Fruit fly (Drosophila melanogaster) whole organism, adult: Measurements from ENCODE around the gene CG2211.

ENCODE experiments used
- CG12768 ChIP-seq: fragments of 200-800 bp; sonication (Bioruptor generic); optimal IDR thresholded peaks from 2 replicates; lab custom pipeline; 2017; ENCODE audit warnings: missing biosample characterization, missing genetic modification characterization, mild to moderate bottlenecking, moderate library complexity, missing genetic modification reagents
- CG14711 ChIP-seq: fragments of 200-800 bp; sonication (Bioruptor generic); optimal IDR thresholded peaks from 2 replicates; lab custom pipeline; 2018; ENCODE audit warnings: missing biosample characterization, mild to moderate bottlenecking, missing genetic modification characterization, moderate library complexity
- CG1620 ChIP-seq: fragments of 200-800 bp; sonication (Bioruptor generic); optimal IDR thresholded peaks from 2 replicates; lab custom pipeline; 2016; ENCODE audit warnings: missing biosample characterization, missing genetic modification characterization
- CG33017 ChIP-seq: fragments of 200-800 bp; sonication (Bioruptor generic); optimal IDR thresholded peaks from 2 replicates; lab custom pipeline; 2018; ENCODE audit warnings: missing biosample characterization, mild to moderate bottlenecking, missing genetic modification characterization, moderate library complexity
- CG7045 ChIP-seq: fragments of 200-800 bp; sonication (Bioruptor generic); optimal IDR thresholded peaks from 2 replicates; lab custom pipeline; 2017; ENCODE audit warnings: missing biosample characterization, mild to moderate bottlenecking, missing genetic modification characterization
- CG7101 ChIP-seq: fragments of 200-800 bp; sonication (Bioruptor generic); optimal IDR thresholded peaks from 2 replicates; lab custom pipeline; 2018; ENCODE audit warnings: missing biosample characterization, mild to moderate bottlenecking, missing genetic modification characterization, moderate library complexity
- Clk ChIP-seq: fragments of 200-800 bp; sonication (Bioruptor generic); optimal IDR thresholded peaks from 2 replicates; lab custom pipeline; 2017; ENCODE audit warnings: missing biosample characterization, missing genetic modification characterization
- Crg-1 ChIP-seq: fragments of 200-800 bp; sonication (Bioruptor generic); optimal IDR thresholded peaks from 2 replicates; lab custom pipeline; 2016; ENCODE audit warnings: missing biosample characterization, missing genetic modification characterization
- Mnt ChIP-seq: fragments of 200-800 bp; sonication (Bioruptor generic); optimal IDR thresholded peaks from 2 replicates; lab custom pipeline; 2016; ENCODE audit warnings: missing biosample characterization, mild to moderate bottlenecking, missing genetic modification characterization
- bab1 ChIP-seq: fragments of 200-800 bp; sonication (Bioruptor generic); optimal IDR thresholded peaks from 3 replicates; lab custom pipeline; 2019; ENCODE audit warnings: missing biosample characterization, mild to moderate bottlenecking, missing genetic modification characterization, moderate library complexity
- cic ChIP-seq: fragments of 200-800 bp; sonication (Bioruptor generic); optimal IDR thresholded peaks from 2 replicates; lab custom pipeline; 2017; ENCODE audit warnings: missing biosample characterization, mild to moderate bottlenecking, missing genetic modification characterization, moderate library complexity
- kay ChIP-seq: fragments of 200-800 bp; sonication (Bioruptor generic); peaks from one replicate; lab custom pipeline; 2016; ENCODE audit warnings: missing biosample characterization, missing genetic modification characterization, borderline replicate concordance
- pad ChIP-seq: fragments of 200-800 bp; sonication (Bioruptor generic); optimal IDR thresholded peaks from 3 replicates; lab custom pipeline; 2017; ENCODE audit warnings: missing biosample characterization, missing genetic modification characterization, mild to moderate bottlenecking, moderate library complexity, missing genetic modification reagents
- tj ChIP-seq: fragments of 200-800 bp; sonication (Bioruptor generic); optimal IDR thresholded peaks from 3 replicates; lab custom pipeline; 2017; ENCODE audit warnings: missing biosample characterization, mild to moderate bottlenecking, missing genetic modification characterization, moderate library complexity
- toe ChIP-seq: fragments of 200-800 bp; sonication (Bioruptor generic); optimal IDR thresholded peaks from 2 replicates; lab custom pipeline; 2016; ENCODE audit warnings: missing biosample characterization, missing genetic modification characterization

Gene CG2211

DNA sequence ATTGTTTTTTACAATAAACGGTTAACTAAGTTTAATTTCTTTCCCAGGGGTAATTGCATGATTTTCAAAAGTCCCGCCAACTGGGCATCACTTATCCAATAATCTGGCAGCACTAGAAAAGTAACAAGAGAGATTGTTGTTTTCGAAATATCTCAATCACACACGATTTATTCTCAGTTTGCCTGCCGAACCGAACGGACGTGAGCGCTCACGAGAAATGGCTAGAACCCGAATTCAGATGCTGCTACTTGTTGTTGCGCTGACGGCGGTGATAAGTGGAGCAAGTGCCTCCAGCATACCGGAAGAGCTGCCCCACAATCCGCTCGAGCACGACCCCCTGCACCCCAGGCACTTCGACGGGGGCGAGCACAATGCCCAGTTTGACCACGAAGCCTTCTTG, 36.6 kb downstream of the CG2211 start, which contains the start of gene scf:
Gene scf (plus strand): TSS at position 164 of the 400 bp plus-strand sequence.
- TF ChIP-seq bab1 (GFP tag; lab: Kevin White, UChicago) (peak; percentile 37), toe (GFP tag; lab: Kevin White, UChicago) (no peak)

DNA sequence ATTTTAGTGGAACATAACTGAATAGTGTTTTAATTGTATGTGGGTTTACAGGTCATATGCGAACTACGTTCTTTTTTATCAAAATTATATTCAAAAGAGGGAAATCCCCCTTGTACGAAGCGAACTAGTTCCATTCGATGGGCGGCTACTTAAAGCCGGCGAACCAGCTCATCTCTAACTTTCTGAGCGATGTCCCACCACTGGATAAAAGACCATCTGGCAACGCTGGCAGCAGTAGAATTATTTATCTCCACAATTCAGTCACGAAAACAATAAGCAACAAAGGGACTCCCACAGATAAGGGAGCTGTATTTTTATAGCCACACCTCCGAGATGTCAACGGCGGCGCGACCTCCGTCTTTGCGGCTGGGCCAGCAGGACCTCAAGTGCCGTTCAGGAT, 39.5 kb downstream of the CG2211 start, which contains the start of gene Rabex-5:
Gene Rabex-5 (plus strand): TSS at position 221 of the 400 bp plus-strand sequence.
- TF ChIP-seq pad (GFP tag; lab: Kevin White, UChicago) (peak; percentile 2), CG1620 (GFP tag; lab: Kevin White, UChicago) (peak; percentile 49), Mnt (GFP tag; lab: Kevin White, UChicago) (no peak)

- no peak for TF ChIP-seq kay (GFP tag; lab: Kevin White, UChicago)
- no peak for TF ChIP-seq CG12768 (GFP tag; lab: Kevin White, UChicago)
- no peak for TF ChIP-seq CG14711 (tag; lab: Kevin White, UChicago)
- TF ChIP-seq CG7101 (tag; lab: Kevin White, UChicago): no peak
- TF ChIP-seq Mnt (GFP tag; lab: Kevin White, UChicago): no peak
- no peak for TF ChIP-seq toe (GFP tag; lab: Kevin White, UChicago)
- no peak for TF ChIP-seq CG33017 (tag; lab: Kevin White, UChicago)
- no peak for TF ChIP-seq CG7045 (GFP tag; lab: Kevin White, UChicago)
- TF ChIP-seq cic (GFP tag; lab: Kevin White, UChicago): no peak
- no peak for TF ChIP-seq tj
- no peak for TF ChIP-seq pad (GFP tag; lab: Kevin White, UChicago)
- no peak for TF ChIP-seq Crg-1
- TF ChIP-seq Clk (GFP tag; lab: Kevin White, UChicago): no peak
Observed at dm6 chr3L:1294835-1295234, 40.3 kb downstream of the CG2211 start.
